Worm (Caenorhabditis elegans): Measurements from ENCODE around the gene ttr-12.

- TF ChIP-seq tra-4 (tag; optimal IDR thresholded peaks at IDR 0.05): no peak
- TF ChIP-seq sea-1 (GFP tag; conservative IDR thresholded peaks at IDR 0.05): no peak
- TF ChIP-seq hmbx-1 (tag; optimal IDR thresholded peaks at IDR 0.05): no peak
- no peak for TF ChIP-seq B0310.2 (tag; optimal IDR thresholded peaks at IDR 0.05)
- no peak for TF ChIP-seq pes-1 (GFP tag; IDR thresholded peaks at IDR 0.05)
- TF ChIP-seq ama-1 (optimal IDR thresholded peaks at IDR 0.05): no peak
- no peak for TF ChIP-seq ceh-13 (GFP tag; optimal IDR thresholded peaks at IDR 0.05)
Measured at ce11 chrV:20625260-20625659, 16.7 kb upstream of the ttr-12 start.

All from whole organism, early embryonic.